Worm (Caenorhabditis elegans) whole organism, L4 larva: Measurements from ENCODE around the gene lars-1.

ENCODE experiments used
- F49E8.2 ChIP-seq: sonication (generic microtip); optimal IDR thresholded peaks from 2 replicates; lab custom pipeline; 2016; ENCODE audit warnings: missing compliant biosample characterization, mild to moderate bottlenecking, missing genetic modification characterization, borderline replicate concordance
- R02D3.7 ChIP-seq: fragments of 150-350 bp; sonication (generic microtip); optimal IDR thresholded peaks from 3 replicates; lab custom pipeline; 2014; ENCODE audit warnings: missing biosample characterization, missing genetic modification characterization
- Y105C5A.15 ChIP-seq: fragments of 200-800 bp; sonication (Bioruptor generic); IDR thresholded peaks from 2 replicates; pipeline ENCODE4 v1.3.6; 2022; ENCODE audit warnings: missing genetic modification characterization, missing compliant biosample characterization
- Y48G9A.11 ChIP-seq: fragments of 200-800 bp; sonication (Bioruptor generic); IDR thresholded peaks from 2 replicates; pipeline ENCODE4 v1.3.6; 2022; ENCODE audit warnings: missing genetic modification reagents, missing genetic modification characterization, missing compliant biosample characterization
- Y75B8A.6 ChIP-seq: fragments of 200-800 bp; sonication (Bioruptor generic); IDR thresholded peaks from 2 replicates; pipeline ENCODE4 v1.3.6; 2022; ENCODE audit warnings: missing genetic modification reagents, missing genetic modification characterization, missing compliant biosample characterization
- ZK546.5 ChIP-seq, 2 experiments: sonication (generic microtip); optimal IDR thresholded peaks; 2 replicates each; lab custom pipeline; 2017; ENCODE audit warnings: missing biosample characterization in 2 of 2, missing genetic modification characterization in 2 of 2
- ceh-62 ChIP-seq: sonication (generic microtip); optimal IDR thresholded peaks from 2 replicates; lab custom pipeline; 2017; ENCODE audit warnings: missing biosample characterization, missing genetic modification characterization
- ces-1 ChIP-seq: fragments of 150-350 bp; sonication (generic microtip); optimal IDR thresholded peaks from 4 replicates; lab custom pipeline; 2014; ENCODE audit warnings: missing biosample characterization, missing genetic modification reagents, missing genetic modification characterization
- cey-2 ChIP-seq: sonication (generic microtip); optimal IDR thresholded peaks from 3 replicates; lab custom pipeline; 2017; ENCODE audit warnings: missing genetic modification characterization, mild to moderate bottlenecking, missing compliant biosample characterization, antibody characterized with exemption, borderline replicate concordance; ENCODE audit not compliant: insufficient read depth
- daf-16 ChIP-seq, 3 experiments: sonication (generic microtip); optimal IDR thresholded peaks; 2 replicates each; lab custom pipeline; 2016 to 2017; ENCODE audit warnings: missing genetic modification characterization in 3 of 3, missing genetic modification reagents in 3 of 3, mild to moderate bottlenecking in 2 of 3, missing compliant biosample characterization in 2 of 3, missing biosample characterization in 1 of 3, moderate library complexity in 1 of 3
- daf-19 ChIP-seq: fragments of 200-800 bp; sonication (Bioruptor generic); conservative IDR thresholded peaks from 2 replicates; pipeline ENCODE4 v1.3.6; 2022; ENCODE audit warnings: missing genetic modification characterization, missing compliant biosample characterization
- daf-8 ChIP-seq: fragments of 200-800 bp; sonication (Bioruptor generic); IDR thresholded peaks from 2 replicates; pipeline ENCODE4 v1.3.6; 2022; ENCODE audit warnings: missing genetic modification characterization, missing compliant biosample characterization
- dmd-6 ChIP-seq: fragments of 200-800 bp; sonication (Bioruptor generic); IDR thresholded peaks from 2 replicates; pipeline ENCODE4 v1.3.6; 2022; ENCODE audit warnings: missing genetic modification reagents, missing genetic modification characterization, missing compliant biosample characterization
- dmd-8 ChIP-seq: fragments of 200-800 bp; sonication (Bioruptor generic); IDR thresholded peaks from 2 replicates; pipeline ENCODE4 v1.3.6; 2022; ENCODE audit warnings: missing genetic modification characterization, missing compliant biosample characterization
- dmd-9 ChIP-seq: fragments of 200-800 bp; sonication (Bioruptor generic); IDR thresholded peaks from 2 replicates; pipeline ENCODE4 v1.3.6; 2022; ENCODE audit warnings: missing genetic modification reagents, missing genetic modification characterization, missing compliant biosample characterization
- dve-1 ChIP-seq: sonication (generic microtip); optimal IDR thresholded peaks from 2 replicates; lab custom pipeline; 2017; ENCODE audit warnings: antibody characterized with exemption, mild to moderate bottlenecking, missing genetic modification characterization, missing compliant biosample characterization; ENCODE audit not compliant: insufficient read depth
- egl-43 ChIP-seq: fragments of 200-800 bp; sonication (Bioruptor generic); IDR thresholded peaks from 2 replicates; pipeline ENCODE4 v1.3.6; 2022; ENCODE audit warnings: missing genetic modification reagents, missing genetic modification characterization, missing compliant biosample characterization
- fos-1 ChIP-seq: fragments of 150-350 bp; optimal IDR thresholded peaks from 2 replicates; lab custom pipeline; 2014; ENCODE audit warnings: missing biosample characterization, missing genetic modification characterization
- hif-1 ChIP-seq, 2 experiments: sonication (generic microtip); optimal IDR thresholded peaks; 2 replicates each; lab custom pipeline; 2016 to 2017; ENCODE audit warnings: missing compliant biosample characterization in 2 of 2, missing genetic modification characterization in 2 of 2, missing genetic modification reagents in 2 of 2, missing genotype in 2 of 2, mild to moderate bottlenecking in 1 of 2
- hlh-11 ChIP-seq: fragments of 200-800 bp; sonication (Bioruptor generic); optimal IDR thresholded peaks from 2 replicates; lab custom pipeline; 2018; ENCODE audit warnings: mild to moderate bottlenecking, missing genetic modification characterization, missing compliant biosample characterization
- hlh-30 ChIP-seq: sonication (generic microtip); optimal IDR thresholded peaks from 2 replicates; lab custom pipeline; 2017; ENCODE audit warnings: antibody characterized with exemption, mild to moderate bottlenecking, missing genetic modification characterization, missing compliant biosample characterization; ENCODE audit not compliant: insufficient read depth
- jun-1 ChIP-seq: fragments of 150-350 bp; optimal IDR thresholded peaks from 2 replicates; lab custom pipeline; 2014; ENCODE audit warnings: missing biosample characterization, missing genetic modification reagents, missing genetic modification characterization
- lin-15B ChIP-seq: fragments of 150-350 bp; sonication (generic microtip); optimal IDR thresholded peaks from 3 replicates; lab custom pipeline; 2014; ENCODE audit warnings: missing biosample characterization, missing genetic modification characterization
- lin-29 ChIP-seq: fragments of 200-800 bp; sonication (Bioruptor generic); IDR thresholded peaks from 2 replicates; pipeline ENCODE4 v1.3.6; 2022; ENCODE audit warnings: missing genetic modification reagents, missing genetic modification characterization, missing compliant biosample characterization
- lin-38 ChIP-seq: fragments of 200-800 bp; sonication (Bioruptor generic); IDR thresholded peaks from 2 replicates; pipeline ENCODE4 v1.3.6; 2022; ENCODE audit warnings: missing genetic modification reagents, missing genetic modification characterization, missing compliant biosample characterization
- lsy-2 ChIP-seq, 2 experiments: fragments of 150-350 bp in 1 of 2; sonication (generic microtip) in 1 of 2; optimal IDR thresholded peaks; 2 replicates each; lab custom pipeline; 2014 to 2017; ENCODE audit warnings: missing biosample characterization in 2 of 2, missing genetic modification characterization in 2 of 2
- mep-1 ChIP-seq: fragments of 150-350 bp; sonication (generic microtip); optimal IDR thresholded peaks from 3 replicates; lab custom pipeline; 2014; ENCODE audit warnings: missing biosample characterization, missing genetic modification characterization
- mxl-3 ChIP-seq: fragments of 200-800 bp; sonication (Bioruptor generic); optimal IDR thresholded peaks from 2 replicates; lab custom pipeline; 2018; ENCODE audit warnings: mild to moderate bottlenecking, missing genetic modification characterization, missing compliant biosample characterization
- nhr-11 ChIP-seq: fragments of 150-350 bp; optimal IDR thresholded peaks from 2 replicates; lab custom pipeline; 2014; ENCODE audit warnings: missing biosample characterization, missing genetic modification characterization
- nhr-237 ChIP-seq: sonication (generic microtip); optimal IDR thresholded peaks from 2 replicates; lab custom pipeline; 2017; ENCODE audit warnings: missing biosample characterization, missing genetic modification characterization
- nhr-28 ChIP-seq: fragments of 150-350 bp; optimal IDR thresholded peaks from 2 replicates; lab custom pipeline; 2014; ENCODE audit warnings: missing biosample characterization, missing genetic modification characterization
- nhr-41 ChIP-seq: fragments of 200-800 bp; sonication (Bioruptor generic); IDR thresholded peaks from 2 replicates; pipeline ENCODE4 v1.3.6; 2022; ENCODE audit warnings: missing genetic modification reagents, missing genetic modification characterization, missing compliant biosample characterization
- nhr-76 ChIP-seq: fragments of 150-350 bp; optimal IDR thresholded peaks from 2 replicates; lab custom pipeline; 2014; ENCODE audit warnings: missing biosample characterization, missing genetic modification characterization
- pha-4 ChIP-seq, 2 experiments: fragments of 150-350 bp in 1 of 2; fragments of 200-800 bp in 1 of 2; sonication (Bioruptor generic) in 1 of 2; IDR thresholded peaks in 1 of 2; optimal IDR thresholded peaks in 1 of 2; 2 replicates each; pipeline versions ENCODE4 v1.3.6 to Lab custom; 2014 to 2022; ENCODE audit warnings: missing genetic modification characterization in 2 of 2, missing genetic modification reagents in 2 of 2, missing biosample characterization in 1 of 2, missing compliant biosample characterization in 1 of 2
- pqm-1 ChIP-seq: sonication (generic microtip); optimal IDR thresholded peaks from 2 replicates; lab custom pipeline; 2017; ENCODE audit warnings: missing biosample characterization, missing genetic modification characterization
- saeg-2 ChIP-seq: fragments of 200-800 bp; sonication (Bioruptor generic); IDR thresholded peaks from 2 replicates; pipeline ENCODE4 v1.3.6; 2022; ENCODE audit warnings: missing genetic modification reagents, missing genetic modification characterization, missing compliant biosample characterization
- unc-130 ChIP-seq: sonication (generic microtip); optimal IDR thresholded peaks from 2 replicates; lab custom pipeline; 2016; ENCODE audit warnings: missing genetic modification reagents, missing genetic modification characterization, missing compliant biosample characterization
- zag-1 ChIP-seq: fragments of 150-350 bp; optimal IDR thresholded peaks from 2 replicates; lab custom pipeline; 2014; ENCODE audit warnings: missing biosample characterization, missing genetic modification characterization
- zfp-2 ChIP-seq: sonication (generic microtip); optimal IDR thresholded peaks from 2 replicates; lab custom pipeline; 2016; ENCODE audit warnings: mild to moderate bottlenecking, missing genetic modification characterization, missing compliant biosample characterization

lars-1 gene

DNA sequence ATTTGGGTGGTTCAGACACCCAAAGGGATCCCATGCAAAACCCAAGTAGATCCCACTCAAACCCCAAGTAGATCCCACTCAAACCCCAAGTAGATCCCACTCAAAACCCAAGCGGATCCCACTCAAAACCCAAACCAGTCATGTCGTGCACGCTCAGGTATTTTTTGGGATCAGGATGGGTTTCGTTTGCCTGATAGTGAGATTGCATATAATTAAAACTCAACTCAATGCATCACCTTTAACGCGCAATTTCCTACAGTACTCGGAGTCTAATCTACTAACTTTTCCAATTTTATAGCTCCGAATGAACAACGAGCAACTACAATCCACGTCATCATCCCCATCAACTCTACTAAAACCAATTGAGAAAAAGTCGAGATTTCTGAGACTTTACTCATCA lies 22.6 kb upstream of the lars-1 start, which contains the start of gene phlp-2:
Gene phlp-2, plus strand, starts transcription at position 301 of the 400 bp plus-strand sequence.
- no peak for TF ChIP-seq daf-16 (GFP tag; optimal IDR thresholded peaks at IDR 0.05; lab: Kevin White, UChicago)
- no peak for TF ChIP-seq daf-16 (tag; optimal IDR thresholded peaks at IDR 0.05; lab: Kevin White, UChicago)
- no peak for TF ChIP-seq pqm-1
- no peak for TF ChIP-seq pha-4 (GFP tag; IDR thresholded peaks at IDR 0.05; lab: Robert Waterston, UW)
- TF ChIP-seq pha-4 (tag; optimal IDR thresholded peaks at IDR 0.05; lab: Kevin White, UChicago): no peak
- TF ChIP-seq R02D3.7 (tag; lab: Kevin White, UChicago): no peak
- no peak for TF ChIP-seq lin-15B (tag; lab: Kevin White, UChicago)
- no peak for TF ChIP-seq hlh-30 (tag; lab: Kevin White, UChicago)
- TF ChIP-seq lin-29: no peak
- TF ChIP-seq daf-8 (GFP tag; lab: Robert Waterston, UW): no peak
- no peak for TF ChIP-seq fos-1
- no peak for TF ChIP-seq lsy-2 (tag; optimal IDR thresholded peaks at IDR 0.05; lab: Kevin White, UChicago)
- no peak for TF ChIP-seq nhr-237 (tag; lab: Kevin White, UChicago)
- no peak for TF ChIP-seq zfp-2 (tag; lab: Kevin White, UChicago)
- no peak for TF ChIP-seq Y105C5A.15 (GFP tag; lab: Robert Waterston, UW)
- no peak for TF ChIP-seq cey-2
- TF ChIP-seq unc-130 (GFP tag; lab: Kevin White, UChicago): no peak
- no peak for TF ChIP-seq ces-1

DNA sequence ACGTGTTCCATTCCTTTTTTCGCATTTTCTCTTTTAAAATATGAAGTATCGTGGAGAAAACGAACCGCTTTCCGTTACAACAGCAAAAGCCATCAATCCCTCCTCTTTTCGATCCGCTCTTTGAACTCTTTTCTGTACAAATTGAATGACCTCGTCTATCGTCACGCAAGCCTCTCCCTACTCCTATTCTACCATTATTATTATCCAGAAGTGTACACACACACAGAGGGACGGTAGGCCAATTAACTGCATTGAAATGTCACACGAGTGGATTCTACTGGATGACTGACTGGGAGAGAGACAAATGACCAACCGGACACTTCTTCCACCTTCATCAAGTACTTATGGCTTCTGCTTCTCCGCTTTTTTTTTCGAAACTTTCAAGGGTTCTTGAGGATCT lies 21.6 kb upstream of the lars-1 start:
- TF ChIP-seq ZK546.5 (tag; optimal IDR thresholded peaks at IDR 0.05; lab: Kevin White, UChicago): no peak
- no peak for TF ChIP-seq daf-19 (GFP tag; lab: Robert Waterston, UW)
- no peak for TF ChIP-seq saeg-2
- no peak for TF ChIP-seq nhr-11 (tag; lab: Kevin White, UChicago)
- TF ChIP-seq Y48G9A.11 (GFP tag; lab: Robert Waterston, UW): 0 out of 2 replicates have a peak, but pooled peaks have one; percentile 18
- TF ChIP-seq hif-1 (tag; optimal IDR thresholded peaks at IDR 0.05; lab: Kevin White, UChicago): no peak
- TF ChIP-seq egl-43 (GFP tag; lab: Robert Waterston, UW): no peak
- TF ChIP-seq jun-1 (tag; lab: Kevin White, UChicago): no peak
- no peak; the same call in 1 of the 2 replicates for TF ChIP-seq lin-38

- TF ChIP-seq F49E8.2 (tag; lab: Kevin White, UChicago) (peak; percentile 19), Y48G9A.11 (GFP tag; lab: Robert Waterston, UW) (peak; percentile 79), dmd-8 (no peak), jun-1 (tag; lab: Kevin White, UChicago) (no peak), dve-1 (tag; lab: Kevin White, UChicago) (no peak), hlh-11 (tag; lab: Kevin White, UChicago) (no peak), ces-1 (no peak), nhr-76 (tag; lab: Kevin White, UChicago) (no peak), ceh-62 (no peak), hlh-30 (tag; lab: Kevin White, UChicago) (no peak), unc-130 (GFP tag; lab: Kevin White, UChicago) (peak; percentile 67), R02D3.7 (tag; lab: Kevin White, UChicago) (no peak), nhr-28 (no peak), pqm-1 (no peak), Y105C5A.15 (GFP tag; lab: Robert Waterston, UW) (no peak), lsy-2 (tag; optimal IDR thresholded peaks at IDR 0.05; lab: Kevin White, UChicago) (peak in 1 of 2 experiments; percentile 79), zag-1 (no peak), dmd-9 (no peak), dmd-6 (GFP tag; lab: Robert Waterston, UW) (no peak), mxl-3 (GFP tag; lab: Kevin White, UChicago) (no peak), lin-38 (peak; percentile 25), Y75B8A.6 (no peak), mep-1 (tag; lab: Kevin White, UChicago) (no peak), nhr-41 (GFP tag; lab: Robert Waterston, UW) (no peak)
- TF ChIP-seq, all 104 proteins: peak for 5
Observed at ce11 chrIII:4205751-4206327, 19.2 kb upstream of the lars-1 start, which contains the start of gene R74.8. Gene R74.8, plus strand, starts transcription at chrIII:4206277.
